Worm (Caenorhabditis elegans) whole organism, L4 larva: Measurements from ENCODE around the gene C01B10.3.

ENCODE experiments used
- D1046.2 ChIP-seq: fragments of 200-800 bp; sonication (Bioruptor generic); IDR thresholded peaks from 2 replicates; pipeline ENCODE4 v1.3.6; 2022; ENCODE audit warnings: missing genetic modification characterization, missing compliant biosample characterization
- F10B5.3 ChIP-seq: sonication (generic microtip); optimal IDR thresholded peaks from 2 replicates; lab custom pipeline; 2016; ENCODE audit warnings: mild to moderate bottlenecking, missing genetic modification characterization, missing compliant biosample characterization
- F44E2.7 ChIP-seq: fragments of 200-800 bp; sonication (Bioruptor generic); IDR thresholded peaks from 2 replicates; pipeline ENCODE4 v2.1.2; 2022; ENCODE audit warnings: missing genetic modification characterization, missing compliant biosample characterization
- R02D3.7 ChIP-seq: fragments of 150-350 bp; sonication (generic microtip); optimal IDR thresholded peaks from 3 replicates; lab custom pipeline; 2014; ENCODE audit warnings: missing biosample characterization, missing genetic modification characterization
- T26A8.4 ChIP-seq: fragments of 200-800 bp; sonication (Bioruptor generic); IDR thresholded peaks from 2 replicates; pipeline ENCODE4 v1.3.6; 2022; ENCODE audit warnings: missing genetic modification characterization, missing compliant biosample characterization
- Y105C5A.15 ChIP-seq: fragments of 200-800 bp; sonication (Bioruptor generic); IDR thresholded peaks from 2 replicates; pipeline ENCODE4 v1.3.6; 2022; ENCODE audit warnings: missing genetic modification characterization, missing compliant biosample characterization
- Y48G9A.11 ChIP-seq: fragments of 200-800 bp; sonication (Bioruptor generic); IDR thresholded peaks from 2 replicates; pipeline ENCODE4 v1.3.6; 2022; ENCODE audit warnings: missing genetic modification reagents, missing genetic modification characterization, missing compliant biosample characterization
- Y75B8A.6 ChIP-seq: fragments of 200-800 bp; sonication (Bioruptor generic); IDR thresholded peaks from 2 replicates; pipeline ENCODE4 v1.3.6; 2022; ENCODE audit warnings: missing genetic modification reagents, missing genetic modification characterization, missing compliant biosample characterization
- aha-1 ChIP-seq: fragments of 150-350 bp; peaks from one replicate; lab custom pipeline; 2014; ENCODE audit warnings: missing biosample characterization, missing genetic modification characterization
- arid-1 ChIP-seq: fragments of 200-800 bp; sonication (Bioruptor generic); conservative IDR thresholded peaks from 2 replicates; pipeline ENCODE4 v1.3.6; 2022; ENCODE audit warnings: missing genetic modification reagents, missing genetic modification characterization, missing compliant biosample characterization
- ceh-28 ChIP-seq: fragments of 150-350 bp; optimal IDR thresholded peaks from 2 replicates; lab custom pipeline; 2014; ENCODE audit warnings: missing biosample characterization, missing genetic modification reagents, missing genetic modification characterization
- ceh-32 ChIP-seq: sonication (generic microtip); optimal IDR thresholded peaks from 2 replicates; lab custom pipeline; 2016; ENCODE audit warnings: mild to moderate bottlenecking, missing genetic modification characterization, missing compliant biosample characterization; ENCODE audit not compliant: poor library complexity
- ceh-44 ChIP-seq: fragments of 200-800 bp; sonication (Bioruptor generic); IDR thresholded peaks from 2 replicates; pipeline ENCODE4 v1.3.6; 2022; ENCODE audit warnings: missing genetic modification reagents, missing genetic modification characterization, missing compliant biosample characterization
- ceh-62 ChIP-seq: sonication (generic microtip); optimal IDR thresholded peaks from 2 replicates; lab custom pipeline; 2017; ENCODE audit warnings: missing biosample characterization, missing genetic modification characterization
- ceh-82 ChIP-seq: sonication (generic microtip); optimal IDR thresholded peaks from 2 replicates; lab custom pipeline; 2017; ENCODE audit warnings: missing biosample characterization, missing genetic modification characterization
- daf-16 ChIP-seq, 3 experiments: sonication (generic microtip); optimal IDR thresholded peaks; 2 replicates each; lab custom pipeline; 2016 to 2017; ENCODE audit warnings: missing genetic modification characterization in 3 of 3, missing genetic modification reagents in 3 of 3, mild to moderate bottlenecking in 2 of 3, missing compliant biosample characterization in 2 of 3, missing biosample characterization in 1 of 3, moderate library complexity in 1 of 3
- dmd-6 ChIP-seq: fragments of 200-800 bp; sonication (Bioruptor generic); IDR thresholded peaks from 2 replicates; pipeline ENCODE4 v1.3.6; 2022; ENCODE audit warnings: missing genetic modification reagents, missing genetic modification characterization, missing compliant biosample characterization
- dmd-8 ChIP-seq: fragments of 200-800 bp; sonication (Bioruptor generic); IDR thresholded peaks from 2 replicates; pipeline ENCODE4 v1.3.6; 2022; ENCODE audit warnings: missing genetic modification characterization, missing compliant biosample characterization
- dpl-1 ChIP-seq: fragments of 150-350 bp; optimal IDR thresholded peaks from 2 replicates; lab custom pipeline; 2014; ENCODE audit warnings: missing biosample characterization, missing genetic modification reagents, missing genetic modification characterization
- egl-27 ChIP-seq: sonication (generic microtip); optimal IDR thresholded peaks from 3 replicates; lab custom pipeline; 2017; ENCODE audit warnings: missing biosample characterization, missing genetic modification reagents, missing genetic modification characterization
- egl-43 ChIP-seq: fragments of 200-800 bp; sonication (Bioruptor generic); IDR thresholded peaks from 2 replicates; pipeline ENCODE4 v1.3.6; 2022; ENCODE audit warnings: missing genetic modification reagents, missing genetic modification characterization, missing compliant biosample characterization
- lim-7 ChIP-seq: fragments of 200-800 bp; sonication (Bioruptor generic); IDR thresholded peaks from 2 replicates; pipeline ENCODE4 v1.3.6; 2022; ENCODE audit warnings: missing genetic modification characterization, missing compliant biosample characterization
- lin-1 ChIP-seq: fragments of 200-800 bp; sonication (Bioruptor generic); IDR thresholded peaks from 2 replicates; pipeline ENCODE4 v1.3.6; 2022; ENCODE audit warnings: missing genetic modification reagents, missing genetic modification characterization, missing compliant biosample characterization
- lin-15B ChIP-seq: fragments of 150-350 bp; sonication (generic microtip); optimal IDR thresholded peaks from 3 replicates; lab custom pipeline; 2014; ENCODE audit warnings: missing biosample characterization, missing genetic modification characterization
- lin-29 ChIP-seq: fragments of 200-800 bp; sonication (Bioruptor generic); IDR thresholded peaks from 2 replicates; pipeline ENCODE4 v1.3.6; 2022; ENCODE audit warnings: missing genetic modification reagents, missing genetic modification characterization, missing compliant biosample characterization
- lin-38 ChIP-seq: fragments of 200-800 bp; sonication (Bioruptor generic); IDR thresholded peaks from 2 replicates; pipeline ENCODE4 v1.3.6; 2022; ENCODE audit warnings: missing genetic modification reagents, missing genetic modification characterization, missing compliant biosample characterization
- lsy-2 ChIP-seq, 2 experiments: fragments of 150-350 bp in 1 of 2; sonication (generic microtip) in 1 of 2; optimal IDR thresholded peaks; 2 replicates each; lab custom pipeline; 2014 to 2017; ENCODE audit warnings: missing biosample characterization in 2 of 2, missing genetic modification characterization in 2 of 2
- madf-5 ChIP-seq, 2 experiments: fragments of 200-800 bp; sonication (Bioruptor generic); IDR thresholded peaks; 2 replicates each; pipeline ENCODE4 v1.3.6; 2022; ENCODE audit warnings: missing compliant biosample characterization in 2 of 2, missing genetic modification characterization in 2 of 2
- madf-9 ChIP-seq: fragments of 200-800 bp; sonication (Bioruptor generic); conservative IDR thresholded peaks from 2 replicates; pipeline ENCODE4 v1.3.6; 2022; ENCODE audit warnings: missing genetic modification reagents, missing genetic modification characterization, missing compliant biosample characterization
- mdl-1 ChIP-seq, 2 experiments: fragments of 150-350 bp in 1 of 2; sonication (generic microtip) in 1 of 2; optimal IDR thresholded peaks; 2 replicates each; lab custom pipeline; 2014 to 2017; ENCODE audit warnings: missing biosample characterization in 2 of 2, missing genetic modification characterization in 2 of 2
- mdt-29 ChIP-seq: fragments of 200-800 bp; sonication (Bioruptor generic); IDR thresholded peaks from 2 replicates; pipeline ENCODE4 v1.3.6; 2022; ENCODE audit warnings: missing genetic modification reagents, missing genetic modification characterization, missing compliant biosample characterization
- mxl-3 ChIP-seq: fragments of 200-800 bp; sonication (Bioruptor generic); optimal IDR thresholded peaks from 2 replicates; lab custom pipeline; 2018; ENCODE audit warnings: mild to moderate bottlenecking, missing genetic modification characterization, missing compliant biosample characterization
- nhr-102 ChIP-seq: sonication (generic microtip); optimal IDR thresholded peaks from 2 replicates; lab custom pipeline; 2016; ENCODE audit warnings: mild to moderate bottlenecking, missing genetic modification characterization, moderate library complexity, missing compliant biosample characterization
- nhr-237 ChIP-seq: sonication (generic microtip); optimal IDR thresholded peaks from 2 replicates; lab custom pipeline; 2017; ENCODE audit warnings: missing biosample characterization, missing genetic modification characterization
- nhr-25 ChIP-seq: sonication (generic microtip); optimal IDR thresholded peaks from 2 replicates; lab custom pipeline; 2017; ENCODE audit warnings: missing genetic modification characterization, mild to moderate bottlenecking, missing compliant biosample characterization, antibody characterized with exemption, moderate library complexity, borderline replicate concordance; ENCODE audit not compliant: insufficient read depth
- nhr-28 ChIP-seq: fragments of 150-350 bp; optimal IDR thresholded peaks from 2 replicates; lab custom pipeline; 2014; ENCODE audit warnings: missing biosample characterization, missing genetic modification characterization
- nhr-48 ChIP-seq: sonication (generic microtip); optimal IDR thresholded peaks from 2 replicates; lab custom pipeline; 2016; ENCODE audit warnings: mild to moderate bottlenecking, missing genetic modification characterization, missing compliant biosample characterization
- nhr-76 ChIP-seq: fragments of 150-350 bp; optimal IDR thresholded peaks from 2 replicates; lab custom pipeline; 2014; ENCODE audit warnings: missing biosample characterization, missing genetic modification characterization
- nhr-77 ChIP-seq: fragments of 150-350 bp; optimal IDR thresholded peaks from 2 replicates; lab custom pipeline; 2014; ENCODE audit warnings: missing biosample characterization, missing genetic modification characterization
- pqm-1 ChIP-seq: sonication (generic microtip); optimal IDR thresholded peaks from 2 replicates; lab custom pipeline; 2017; ENCODE audit warnings: missing biosample characterization, missing genetic modification characterization
- rbr-2 ChIP-seq: sonication (generic microtip); optimal IDR thresholded peaks from 2 replicates; lab custom pipeline; 2016; ENCODE audit warnings: missing genotype, missing genetic modification characterization, missing compliant biosample characterization
- saeg-2 ChIP-seq: fragments of 200-800 bp; sonication (Bioruptor generic); IDR thresholded peaks from 2 replicates; pipeline ENCODE4 v1.3.6; 2022; ENCODE audit warnings: missing genetic modification reagents, missing genetic modification characterization, missing compliant biosample characterization
- snpc-1.2 ChIP-seq: fragments of 200-800 bp; sonication (Bioruptor generic); IDR thresholded peaks from 2 replicates; pipeline ENCODE4 v1.3.6; 2022; ENCODE audit warnings: missing genetic modification reagents, missing genetic modification characterization, missing compliant biosample characterization
- spr-1 ChIP-seq: sonication (generic microtip); optimal IDR thresholded peaks from 2 replicates; lab custom pipeline; 2016; ENCODE audit warnings: mild to moderate bottlenecking, missing genetic modification characterization, missing compliant biosample characterization
- unc-130 ChIP-seq: sonication (generic microtip); optimal IDR thresholded peaks from 2 replicates; lab custom pipeline; 2016; ENCODE audit warnings: missing genetic modification reagents, missing genetic modification characterization, missing compliant biosample characterization
- unc-62 ChIP-seq, 3 experiments: fragments of 150-350 bp in 1 of 3; sonication (generic microtip); optimal IDR thresholded peaks in 2 of 3; peaks in 1 of 3; 1 replicate in 1 of 3; 2 replicates in 2 of 3; lab custom pipeline; 2014 to 2017; ENCODE audit warnings: missing biosample characterization in 3 of 3, missing genetic modification characterization in 3 of 3, missing genetic modification reagents in 3 of 3, missing genotype in 1 of 3
- vab-7 ChIP-seq: fragments of 200-800 bp; sonication (Bioruptor generic); IDR thresholded peaks from 2 replicates; pipeline ENCODE4 v1.3.6; 2022; ENCODE audit warnings: missing genetic modification reagents, missing genetic modification characterization, missing compliant biosample characterization
- zfp-3 ChIP-seq: fragments of 200-800 bp; sonication (Bioruptor generic); conservative IDR thresholded peaks from 2 replicates; pipeline ENCODE4 v1.3.6; 2022; ENCODE audit warnings: missing genetic modification reagents, missing genetic modification characterization, missing compliant biosample characterization
- zip-11 ChIP-seq: fragments of 200-800 bp; sonication (Bioruptor generic); IDR thresholded peaks from 2 replicates; pipeline ENCODE4 v1.3.6; 2022; ENCODE audit warnings: missing genetic modification characterization, missing compliant biosample characterization
- ztf-7 ChIP-seq: fragments of 150-350 bp; optimal IDR thresholded peaks from 2 replicates; lab custom pipeline; 2014; ENCODE audit warnings: missing biosample characterization, missing genetic modification characterization

Gene C01B10.3

ce11 chrIV:6631704-6632272, 10.6 kb upstream of the C01B10.3 start, which contains the start of the genes cest-5.1 and C01B10.9 (continued):
- TF ChIP-seq Y75B8A.6 (GFP tag; lab: Robert Waterston, UW) (no peak), zfp-3 (GFP tag; lab: Robert Waterston, UW) (no peak), Y105C5A.15 (no peak), spr-1 (tag; lab: Kevin White, UChicago) (no peak), egl-43 (GFP tag; lab: Robert Waterston, UW) (no peak), nhr-102 (tag; lab: Kevin White, UChicago) (peak; percentile 33), madf-9 (GFP tag; lab: Robert Waterston, UW) (0 out of 2 replicates have a peak, but pooled peaks have one; percentile 31), nhr-76 (tag; lab: Kevin White, UChicago) (no peak), mxl-3 (GFP tag; lab: Kevin White, UChicago) (no peak), arid-1 (GFP tag; lab: Robert Waterston, UW) (no peak), daf-16 (GFP tag; optimal IDR thresholded peaks at IDR 0.05; lab: Kevin White, UChicago) (peak in 1 of 2 experiments; percentile 7), daf-16 (tag; optimal IDR thresholded peaks at IDR 0.05; lab: Kevin White, UChicago) (peak; percentile 59), mdl-1 (tag; optimal IDR thresholded peaks at IDR 0.05; lab: Kevin White, UChicago) (no peak), saeg-2 (no peak), ceh-32 (tag; lab: Kevin White, UChicago) (no peak), dpl-1 (GFP tag; lab: Kevin White, UChicago) (peak; percentile 95), dmd-6 (GFP tag; lab: Robert Waterston, UW) (peak; percentile 63), lsy-2 (tag; optimal IDR thresholded peaks at IDR 0.05; lab: Kevin White, UChicago) (peak in 1 of 2 experiments; percentile 79), madf-5 (GFP tag; IDR thresholded peaks at IDR 0.05; lab: Robert Waterston, UW) (no peak), Y48G9A.11 (GFP tag; lab: Robert Waterston, UW) (no peak), egl-27 (tag; lab: Kevin White, UChicago) (no peak), vab-7 (GFP tag; lab: Robert Waterston, UW) (no peak), lin-29 (no peak), R02D3.7 (tag; lab: Kevin White, UChicago) (no peak), mdt-29 (no peak), F44E2.7 (GFP tag; lab: Robert Waterston, UW) (no peak), D1046.2 (GFP tag; lab: Robert Waterston, UW) (no peak), T26A8.4 (GFP tag; lab: Robert Waterston, UW) (no peak), dmd-8 (GFP tag; lab: Robert Waterston, UW) (no peak), nhr-77 (tag; lab: Kevin White, UChicago) (no peak), aha-1 (tag; lab: Kevin White, UChicago) (no peak), nhr-237 (tag; lab: Kevin White, UChicago) (no peak), unc-130 (peak; percentile 88), snpc-1.2 (GFP tag; lab: Robert Waterston, UW) (peak; percentile 90), ceh-82 (tag; lab: Kevin White, UChicago) (no peak), ceh-62 (tag; lab: Kevin White, UChicago) (no peak), ceh-44 (GFP tag; lab: Robert Waterston, UW) (peak; percentile 33; the same call in 1 of the 2 replicates), F10B5.3 (tag; lab: Kevin White, UChicago) (no peak), pqm-1 (no peak), rbr-2 (tag; lab: Kevin White, UChicago) (peak; percentile 30), unc-62 (GFP tag; optimal IDR thresholded peaks at IDR 0.05 in 1 of 2; lab: Kevin White, UChicago) (no peak), unc-62 (tag; optimal IDR thresholded peaks at IDR 0.05; lab: Kevin White, UChicago) (no peak), ztf-7 (tag; lab: Kevin White, UChicago) (no peak), ceh-28 (tag; lab: Kevin White, UChicago) (no peak), lin-38 (GFP tag; lab: Robert Waterston, UW) (peak; percentile 74), lin-15B (no peak), nhr-48 (tag; lab: Kevin White, UChicago) (no peak), lim-7 (GFP tag; lab: Robert Waterston, UW) (no peak), lin-1 (GFP tag; lab: Robert Waterston, UW) (no peak), nhr-28 (peak; percentile 31), nhr-25 (tag; lab: Kevin White, UChicago) (no peak), zip-11 (GFP tag; lab: Robert Waterston, UW) (no peak)
